Worm (Caenorhabditis elegans): ENCODE measurements around the gene cylc-1.

- TF ChIP-seq T22C8.4 (GFP tag; IDR thresholded peaks at IDR 0.05) (no peak), flt-1 (GFP tag; IDR thresholded peaks at IDR 0.05) (no peak), tab-1 (GFP tag; IDR thresholded peaks at IDR 0.05) (no peak), med-1 (GFP tag; optimal IDR thresholded peaks at IDR 0.05; ENCODE audit: insufficient read depth) (no peak), ztf-29 (GFP tag; IDR thresholded peaks at IDR 0.05) (no peak), cog-1 (tag; optimal IDR thresholded peaks at IDR 0.05) (no peak), ztf-23 (GFP tag; IDR thresholded peaks at IDR 0.05) (no peak), klf-2 (GFP tag; conservative IDR thresholded peaks at IDR 0.05) (no peak), ref-1 (GFP tag; conservative IDR thresholded peaks at IDR 0.05) (no peak)
Measured at ce11 chrIV:5186480-5187205, 38.9 kb downstream of the cylc-1 start, which contains the start of the genes W03F8.6 and mtrf-1L.
